Worm (Caenorhabditis elegans) whole organism, L3 larva: ENCODE data around the gene syx-2.

Experiments used
- R02D3.7 ChIP-seq: fragments of 150-350 bp; optimal IDR thresholded peaks from 2 replicates; lab custom pipeline; 2014; ENCODE audit warnings: missing biosample characterization, missing genetic modification characterization
- ZK546.5 ChIP-seq: sonication (generic microtip); optimal IDR thresholded peaks from 2 replicates; lab custom pipeline; 2017; ENCODE audit warnings: missing biosample characterization, missing genetic modification characterization
- aly-2 ChIP-seq: fragments of 150-350 bp; optimal IDR thresholded peaks from 2 replicates; lab custom pipeline; 2014; ENCODE audit warnings: missing biosample characterization, missing genetic modification characterization
- ceh-16 ChIP-seq: sonication (generic microtip); optimal IDR thresholded peaks from 2 replicates; lab custom pipeline; 2017; ENCODE audit warnings: missing biosample characterization, missing genetic modification characterization
- ceh-28 ChIP-seq: fragments of 150-350 bp; optimal IDR thresholded peaks from 2 replicates; lab custom pipeline; 2014; ENCODE audit warnings: missing biosample characterization, missing genetic modification reagents, missing genetic modification characterization
- ceh-9 ChIP-seq: sonication (generic microtip); optimal IDR thresholded peaks from 2 replicates; lab custom pipeline; 2018; ENCODE audit warnings: missing biosample characterization, missing genetic modification characterization
- daf-12 ChIP-seq: fragments of 150-350 bp; optimal IDR thresholded peaks from 2 replicates; lab custom pipeline; 2014; ENCODE audit warnings: missing biosample characterization, missing genetic modification reagents, missing genetic modification characterization
- egl-27 ChIP-seq: sonication (generic microtip); optimal IDR thresholded peaks from 4 replicates; lab custom pipeline; 2017; ENCODE audit warnings: missing biosample characterization, missing genetic modification reagents, missing genetic modification characterization
- egl-5 ChIP-seq: fragments of 150-350 bp; optimal IDR thresholded peaks from 2 replicates; lab custom pipeline; 2017; ENCODE audit warnings: missing biosample characterization, missing genetic modification reagents, missing genetic modification characterization, inconsistent platforms
- elt-1 ChIP-seq: fragments of 150-350 bp; optimal IDR thresholded peaks from 2 replicates; lab custom pipeline; 2014; ENCODE audit warnings: missing biosample characterization, missing genetic modification characterization
- elt-2 ChIP-seq: sonication (generic microtip); optimal IDR thresholded peaks from 2 replicates; lab custom pipeline; 2016; ENCODE audit warnings: missing genetic modification reagents, mild to moderate bottlenecking, missing genetic modification characterization, missing compliant biosample characterization
- elt-3 ChIP-seq, 3 experiments: fragments of 150-350 bp in 1 of 3; sonication (generic microtip) in 2 of 3; optimal IDR thresholded peaks; 2 replicates in 2 of 3; 4 replicates in 1 of 3; lab custom pipeline; 2014 to 2017; ENCODE audit warnings: missing biosample characterization in 3 of 3, missing genetic modification characterization in 3 of 3
- fkh-10 ChIP-seq: sonication (generic microtip); optimal IDR thresholded peaks from 2 replicates; lab custom pipeline; 2017; ENCODE audit warnings: missing biosample characterization, missing genetic modification reagents, missing genetic modification characterization
- fkh-2 ChIP-seq: fragments of 150-350 bp; optimal IDR thresholded peaks from 2 replicates; lab custom pipeline; 2014; ENCODE audit warnings: missing biosample characterization, missing genetic modification reagents, missing genetic modification characterization
- fos-1 ChIP-seq: fragments of 150-350 bp; optimal IDR thresholded peaks from 2 replicates; lab custom pipeline; 2014; ENCODE audit warnings: missing biosample characterization, missing genetic modification characterization
- hmg-11 ChIP-seq: sonication (generic microtip); optimal IDR thresholded peaks from 2 replicates; lab custom pipeline; 2016; ENCODE audit warnings: missing genetic modification characterization, missing compliant biosample characterization
- lsy-12 ChIP-seq: sonication (generic microtip); optimal IDR thresholded peaks from 2 replicates; lab custom pipeline; 2016; ENCODE audit warnings: mild to moderate bottlenecking, missing genetic modification characterization, missing compliant biosample characterization
- mdl-1 ChIP-seq: fragments of 150-350 bp; optimal IDR thresholded peaks from 2 replicates; lab custom pipeline; 2014; ENCODE audit warnings: missing biosample characterization, missing genetic modification characterization
- mml-1 ChIP-seq: fragments of 150-350 bp; sonication (generic microtip); optimal IDR thresholded peaks from 3 replicates; lab custom pipeline; 2014; ENCODE audit warnings: missing biosample characterization, missing genetic modification characterization
- nfya-1 ChIP-seq: sonication (generic microtip); optimal IDR thresholded peaks from 2 replicates; lab custom pipeline; 2017; ENCODE audit warnings: missing genetic modification characterization, mild to moderate bottlenecking, missing compliant biosample characterization, antibody characterized with exemption, moderate library complexity; ENCODE audit not compliant: insufficient read depth
- nhr-11 ChIP-seq: fragments of 150-350 bp; optimal IDR thresholded peaks from 2 replicates; lab custom pipeline; 2014; ENCODE audit warnings: missing biosample characterization, missing genetic modification characterization
- nhr-12 ChIP-seq: fragments of 150-350 bp; optimal IDR thresholded peaks from 2 replicates; lab custom pipeline; 2014; ENCODE audit warnings: missing biosample characterization, missing genetic modification characterization
- nhr-23 ChIP-seq: fragments of 150-350 bp; optimal IDR thresholded peaks from 2 replicates; lab custom pipeline; 2014; ENCODE audit warnings: missing biosample characterization, missing genetic modification reagents, missing genetic modification characterization
- nhr-237 ChIP-seq: fragments of 150-350 bp; optimal IDR thresholded peaks from 2 replicates; lab custom pipeline; 2014; ENCODE audit warnings: missing biosample characterization, missing genetic modification characterization
- nhr-25 ChIP-seq: sonication (generic microtip); optimal IDR thresholded peaks from 2 replicates; lab custom pipeline; 2017; ENCODE audit warnings: missing biosample characterization, missing genetic modification characterization
- nhr-28 ChIP-seq: fragments of 150-350 bp; optimal IDR thresholded peaks from 2 replicates; lab custom pipeline; 2014; ENCODE audit warnings: missing biosample characterization, missing genetic modification characterization
- nhr-43 ChIP-seq: sonication (generic microtip); optimal IDR thresholded peaks from 2 replicates; lab custom pipeline; 2016; ENCODE audit warnings: mild to moderate bottlenecking, missing genetic modification characterization, missing compliant biosample characterization; ENCODE audit not compliant: poor library complexity, severe bottlenecking
- nhr-67 ChIP-seq: fragments of 150-350 bp; optimal IDR thresholded peaks from 2 replicates; lab custom pipeline; 2014; ENCODE audit warnings: missing biosample characterization, missing genetic modification characterization
- nhr-77 ChIP-seq: fragments of 150-350 bp; optimal IDR thresholded peaks from 2 replicates; lab custom pipeline; 2014; ENCODE audit warnings: missing biosample characterization, missing genetic modification characterization
- pha-4 ChIP-seq: fragments of 150-350 bp; optimal IDR thresholded peaks from 2 replicates; lab custom pipeline; 2014; ENCODE audit warnings: missing biosample characterization, missing genetic modification reagents, missing genetic modification characterization
- pqm-1 ChIP-seq: fragments of 150-350 bp; optimal IDR thresholded peaks from 2 replicates; lab custom pipeline; 2017; ENCODE audit warnings: missing biosample characterization, missing genetic modification characterization, inconsistent platforms
- skn-1 ChIP-seq: fragments of 150-350 bp; optimal IDR thresholded peaks from 2 replicates; lab custom pipeline; 2014; ENCODE audit warnings: missing biosample characterization, missing genetic modification characterization
- snpc-4 ChIP-seq: fragments of 150-350 bp; optimal IDR thresholded peaks from 2 replicates; lab custom pipeline; 2014; ENCODE audit warnings: missing biosample characterization, missing genetic modification characterization
- tbx-2 ChIP-seq: sonication (generic microtip); optimal IDR thresholded peaks from 2 replicates; lab custom pipeline; 2016; ENCODE audit warnings: mild to moderate bottlenecking, missing genetic modification characterization, missing compliant biosample characterization
- unc-39 ChIP-seq: sonication (generic microtip); optimal IDR thresholded peaks from 4 replicates; lab custom pipeline; 2017; ENCODE audit warnings: missing biosample characterization, missing genetic modification characterization
- unc-62 ChIP-seq: fragments of 150-350 bp; sonication (generic microtip); optimal IDR thresholded peaks from 4 replicates; lab custom pipeline; 2014; ENCODE audit warnings: missing biosample characterization, missing genetic modification reagents, missing genetic modification characterization
- zag-1 ChIP-seq: fragments of 150-350 bp; optimal IDR thresholded peaks from 2 replicates; lab custom pipeline; 2014; ENCODE audit warnings: missing biosample characterization, missing genetic modification characterization
- ztf-4 ChIP-seq: fragments of 150-350 bp; optimal IDR thresholded peaks from 2 replicates; lab custom pipeline; 2014; ENCODE audit warnings: missing biosample characterization, missing genetic modification characterization

syx-2 gene

ce11 chrX:13936719-13937118 lies 23.2 kb upstream of the syx-2 start:
- TF ChIP-seq lsy-12 (tag; lab: Kevin White, UChicago) (peak; percentile 21), daf-12 (no peak), nhr-28 (tag; lab: Kevin White, UChicago) (no peak), ceh-16 (tag; lab: Kevin White, UChicago) (no peak), fkh-2 (tag; lab: Kevin White, UChicago) (no peak), snpc-4 (tag; lab: Kevin White, UChicago) (no peak), nhr-23 (tag; lab: Kevin White, UChicago) (peak; percentile 26), pqm-1 (tag; lab: Kevin White, UChicago) (no peak), unc-62 (no peak), pha-4 (tag; lab: Kevin White, UChicago) (no peak), hmg-11 (no peak), aly-2 (no peak), fkh-10 (no peak), zag-1 (tag; lab: Kevin White, UChicago) (no peak), mdl-1 (tag; lab: Kevin White, UChicago) (no peak), ceh-28 (no peak), ceh-9 (tag; lab: Kevin White, UChicago) (no peak), nhr-237 (tag; lab: Kevin White, UChicago) (no peak), elt-3 (tag; optimal IDR thresholded peaks at IDR 0.05; lab: Kevin White, UChicago) (peak in 2 of 3 experiments; percentile 12 to 59), nfya-1 (tag; lab: Kevin White, UChicago) (no peak), elt-2 (tag; lab: Kevin White, UChicago) (no peak), ZK546.5 (no peak), tbx-2 (tag; lab: Kevin White, UChicago) (no peak), fos-1 (tag; lab: Kevin White, UChicago) (no peak), nhr-43 (tag; lab: Kevin White, UChicago) (peak; percentile 34), mml-1 (tag; lab: Kevin White, UChicago) (no peak), ztf-4 (tag; lab: Kevin White, UChicago) (no peak), nhr-25 (tag; lab: Kevin White, UChicago) (peak; percentile 30), skn-1 (tag; lab: Kevin White, UChicago) (no peak), egl-27 (tag; lab: Kevin White, UChicago) (no peak), nhr-12 (no peak), unc-39 (tag; lab: Kevin White, UChicago) (no peak), nhr-11 (tag; lab: Kevin White, UChicago) (no peak), nhr-67 (tag; lab: Kevin White, UChicago) (no peak)

- TF ChIP-seq pqm-1 (tag; lab: Kevin White, UChicago) = peak; percentile 94
- TF ChIP-seq elt-3 (tag; optimal IDR thresholded peaks at IDR 0.05; lab: Kevin White, UChicago) = peak; percentile 69 to 99 (median 78)
- TF ChIP-seq tbx-2 (tag; lab: Kevin White, UChicago) = no peak
- peak; percentile 85 for TF ChIP-seq elt-2 (tag; lab: Kevin White, UChicago)
- no peak for TF ChIP-seq nhr-43 (tag; lab: Kevin White, UChicago)
- TF ChIP-seq daf-12 = no peak
- TF ChIP-seq pha-4 (tag; lab: Kevin White, UChicago) = no peak
- TF ChIP-seq R02D3.7 = peak; percentile 66
- no peak for TF ChIP-seq unc-39 (tag; lab: Kevin White, UChicago)
- TF ChIP-seq elt-1 (tag; lab: Kevin White, UChicago) = no peak
These were observed 22.6 kb upstream of the syx-2 start for ce11 chrX:13937350-13937749.

ce11 chrX:13937910-13938309 lies 22.0 kb upstream of the syx-2 start:
- TF ChIP-seq nhr-25 (tag; lab: Kevin White, UChicago) (peak; percentile 25), nhr-23 (tag; lab: Kevin White, UChicago) (peak; percentile 39), elt-3 (tag; optimal IDR thresholded peaks at IDR 0.05; lab: Kevin White, UChicago) (peak; percentile 83 to 98 (median 92)), nfya-1 (tag; lab: Kevin White, UChicago) (peak; percentile 40), mml-1 (tag; lab: Kevin White, UChicago) (no peak)

ce11 chrX:13939388-13939787 lies 20.6 kb upstream of the syx-2 start:
- no peak for TF ChIP-seq nhr-77 (tag; lab: Kevin White, UChicago)
- TF ChIP-seq nhr-25 (tag; lab: Kevin White, UChicago) = peak; percentile 40
- peak in 1 of 3 experiments; percentile 46 for TF ChIP-seq elt-3 (tag; optimal IDR thresholded peaks at IDR 0.05; lab: Kevin White, UChicago)
- no peak for TF ChIP-seq egl-5 (tag; lab: Kevin White, UChicago)
- no peak for TF ChIP-seq ceh-16 (tag; lab: Kevin White, UChicago)
- TF ChIP-seq nhr-23 (tag; lab: Kevin White, UChicago) = peak; percentile 79
- peak; percentile 53 for TF ChIP-seq nhr-43 (tag; lab: Kevin White, UChicago)
